Worm (Caenorhabditis elegans): ENCODE data around the gene F44A2.5.
"Not testable (repeated sequence)": the region's sequence is repeated elsewhere in the genome, so short reads cannot be mapped to it uniquely, and the experiment has no call there.

DNA sequence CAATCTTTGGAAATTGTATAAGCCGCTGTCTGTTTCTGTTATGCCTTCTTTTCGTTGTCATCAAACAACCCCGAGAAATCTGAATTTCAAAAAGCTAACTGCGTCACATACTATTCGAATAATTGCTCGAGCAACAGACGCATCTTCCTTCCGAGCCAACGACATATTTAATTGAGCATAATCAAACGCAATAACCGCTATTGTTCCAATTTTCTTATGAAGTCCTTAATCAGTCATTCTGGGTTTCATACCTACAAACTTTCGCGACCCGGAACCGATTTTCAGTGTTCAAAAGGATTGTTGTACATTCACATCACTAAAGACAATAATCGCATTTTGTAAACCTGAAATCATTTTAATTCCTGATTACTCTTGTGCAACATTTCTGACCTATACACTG is 44.4 kb downstream of the F44A2.5 start:
- TF ChIP-seq ztf-4 (tag; optimal IDR thresholded peaks at IDR 0.05); tbx-2 (tag; optimal IDR thresholded peaks at IDR 0.05); zag-1 (tag; optimal IDR thresholded peaks at IDR 0.05); skn-1 (tag; optimal IDR thresholded peaks at IDR 0.05); hlh-17 (GFP tag; optimal IDR thresholded peaks at IDR 0.05; ENCODE audit: borderline replicate concordance); swsn-7 (tag; optimal IDR thresholded peaks at IDR 0.05); mep-1 (tag; optimal IDR thresholded peaks at IDR 0.05); snpc-4 (tag; optimal IDR thresholded peaks at IDR 0.05); sox-4 (tag; optimal IDR thresholded peaks at IDR 0.05); fos-1 (tag; optimal IDR thresholded peaks at IDR 0.05); efl-1 (optimal IDR thresholded peaks at IDR 0.05); efl-1 (GFP tag; optimal IDR thresholded peaks at IDR 0.05 in 1 of 2): not testable (repeated sequence)
